Worm (Caenorhabditis elegans): ENCODE measurements around the gene srd-11.

ce11 chrV:13666460-13666859 is 46.8 kb upstream of the srd-11 start:
- TF ChIP-seq elt-1 (tag; optimal IDR thresholded peaks at IDR 0.05) (no peak), snpc-4 (tag; optimal IDR thresholded peaks at IDR 0.05) (no peak)

Measured in whole organism, L3 larva.